Worm (Caenorhabditis elegans) whole organism, L2 larva: ENCODE measurements around the gene mct-4.

Source experiments
- C34F6.9 ChIP-seq: fragments of 150-350 bp; optimal IDR thresholded peaks from 2 replicates; lab custom pipeline; 2014; ENCODE audit warnings: missing biosample characterization, missing genetic modification characterization
- R02D3.7 ChIP-seq: fragments of 150-350 bp; optimal IDR thresholded peaks from 2 replicates; lab custom pipeline; 2014; ENCODE audit warnings: missing biosample characterization, missing genetic modification characterization
- ZK546.5 ChIP-seq: sonication (generic microtip); optimal IDR thresholded peaks from 2 replicates; lab custom pipeline; 2017; ENCODE audit warnings: missing biosample characterization, missing genetic modification characterization
- alr-1 ChIP-seq: fragments of 150-350 bp; optimal IDR thresholded peaks from 2 replicates; lab custom pipeline; 2014; ENCODE audit warnings: missing biosample characterization, missing genetic modification characterization
- ama-1 ChIP-seq: fragments of 150-350 bp; optimal IDR thresholded peaks from 2 replicates; lab custom pipeline; 2018; ENCODE audit warnings: inconsistent platforms
- blmp-1 ChIP-seq: sonication (generic microtip); optimal IDR thresholded peaks from 2 replicates; lab custom pipeline; 2017; ENCODE audit warnings: missing genetic modification characterization, mild to moderate bottlenecking, missing compliant biosample characterization, antibody characterized with exemption, moderate library complexity; ENCODE audit not compliant: insufficient read depth
- ceh-16 ChIP-seq: fragments of 150-350 bp; optimal IDR thresholded peaks from 2 replicates; lab custom pipeline; 2014; ENCODE audit warnings: missing biosample characterization, missing genetic modification characterization
- ceh-82 ChIP-seq: fragments of 150-350 bp; optimal IDR thresholded peaks from 2 replicates; lab custom pipeline; 2014; ENCODE audit warnings: missing biosample characterization, missing genetic modification characterization
- crh-2 ChIP-seq: sonication (generic microtip); optimal IDR thresholded peaks from 2 replicates; lab custom pipeline; 2017; ENCODE audit warnings: missing biosample characterization, missing genetic modification characterization
- dmd-4 ChIP-seq: sonication (generic microtip); optimal IDR thresholded peaks from 2 replicates; lab custom pipeline; 2017; ENCODE audit warnings: missing biosample characterization, missing genetic modification characterization
- egl-27 ChIP-seq: sonication (generic microtip); optimal IDR thresholded peaks from 3 replicates; lab custom pipeline; 2017; ENCODE audit warnings: missing biosample characterization, missing genetic modification reagents, missing genetic modification characterization
- elt-1 ChIP-seq: fragments of 150-350 bp; optimal IDR thresholded peaks from 2 replicates; lab custom pipeline; 2014; ENCODE audit warnings: missing biosample characterization, missing genetic modification characterization
- elt-3 ChIP-seq: sonication (generic microtip); optimal IDR thresholded peaks from 2 replicates; lab custom pipeline; 2017; ENCODE audit warnings: missing biosample characterization, missing genetic modification characterization
- gmeb-1 ChIP-seq: fragments of 150-350 bp; optimal IDR thresholded peaks from 2 replicates; lab custom pipeline; 2014; ENCODE audit warnings: missing biosample characterization, missing genetic modification characterization
- lin-11 ChIP-seq: fragments of 150-350 bp; sonication (generic microtip); optimal IDR thresholded peaks from 2 replicates; lab custom pipeline; 2014; ENCODE audit warnings: missing biosample characterization, missing genetic modification characterization, inconsistent platforms, mixed read lengths
- lin-13 ChIP-seq: fragments of 150-350 bp; optimal IDR thresholded peaks from 2 replicates; lab custom pipeline; 2014; ENCODE audit warnings: missing biosample characterization, missing genetic modification reagents, missing genetic modification characterization
- lin-39 ChIP-seq: fragments of 150-350 bp; optimal IDR thresholded peaks from 2 replicates; lab custom pipeline; 2014; ENCODE audit warnings: missing biosample characterization, missing genetic modification reagents, missing genetic modification characterization
- lsy-2 ChIP-seq, 2 experiments: fragments of 150-350 bp in 1 of 2; sonication (generic microtip) in 1 of 2; optimal IDR thresholded peaks; 2 replicates each; lab custom pipeline; 2014 to 2017; ENCODE audit warnings: missing biosample characterization in 2 of 2, missing genetic modification characterization in 2 of 2
- mab-5 ChIP-seq: fragments of 150-350 bp; optimal IDR thresholded peaks from 2 replicates; lab custom pipeline; 2014; ENCODE audit warnings: missing biosample characterization, missing genetic modification characterization
- mbf-1 ChIP-seq: sonication (generic microtip); optimal IDR thresholded peaks from 2 replicates; lab custom pipeline; 2017; ENCODE audit warnings: missing biosample characterization, missing genetic modification characterization
- nhr-10 ChIP-seq: sonication (generic microtip); optimal IDR thresholded peaks from 2 replicates; lab custom pipeline; 2017; ENCODE audit warnings: missing biosample characterization, missing genetic modification characterization
- nhr-11 ChIP-seq: fragments of 150-350 bp; optimal IDR thresholded peaks from 2 replicates; lab custom pipeline; 2014; ENCODE audit warnings: missing biosample characterization, missing genetic modification characterization
- nhr-12 ChIP-seq: fragments of 150-350 bp; optimal IDR thresholded peaks from 2 replicates; lab custom pipeline; 2014; ENCODE audit warnings: missing biosample characterization, missing genetic modification characterization
- nhr-129 ChIP-seq: fragments of 150-350 bp; optimal IDR thresholded peaks from 2 replicates; lab custom pipeline; 2014; ENCODE audit warnings: missing biosample characterization, missing genetic modification characterization
- nhr-21 ChIP-seq: fragments of 150-350 bp; optimal IDR thresholded peaks from 2 replicates; lab custom pipeline; 2014; ENCODE audit warnings: missing biosample characterization, missing genetic modification characterization
- nhr-23 ChIP-seq: fragments of 150-350 bp; optimal IDR thresholded peaks from 2 replicates; lab custom pipeline; 2014; ENCODE audit warnings: missing biosample characterization, missing genetic modification reagents, missing genetic modification characterization
- nhr-6 ChIP-seq: fragments of 150-350 bp; optimal IDR thresholded peaks from 2 replicates; lab custom pipeline; 2014; ENCODE audit warnings: missing biosample characterization, missing genetic modification characterization
- nhr-77 ChIP-seq: fragments of 150-350 bp; optimal IDR thresholded peaks from 2 replicates; lab custom pipeline; 2014; ENCODE audit warnings: missing biosample characterization, missing genetic modification characterization
- sem-4 ChIP-seq: fragments of 150-350 bp; optimal IDR thresholded peaks from 2 replicates; lab custom pipeline; 2014; ENCODE audit warnings: missing biosample characterization, missing genetic modification reagents, missing genetic modification characterization
- skn-1 ChIP-seq: sonication (generic microtip); optimal IDR thresholded peaks from 2 replicates; lab custom pipeline; 2017; ENCODE audit warnings: missing biosample characterization, missing genetic modification characterization
- sma-3 ChIP-seq: sonication (generic microtip); optimal IDR thresholded peaks from 2 replicates; lab custom pipeline; 2016; ENCODE audit warnings: missing genetic modification reagents, missing genetic modification characterization, missing compliant biosample characterization
- sma-9 ChIP-seq, 2 experiments: fragments of 150-350 bp in 1 of 2; sonication (generic microtip) in 1 of 2; optimal IDR thresholded peaks; 2 replicates each; lab custom pipeline; 2014 to 2016; ENCODE audit warnings: missing genetic modification characterization in 2 of 2, mild to moderate bottlenecking in 1 of 2, missing biosample characterization in 1 of 2, missing compliant biosample characterization in 1 of 2, missing genetic modification reagents in 1 of 2, moderate library complexity in 1 of 2
- snpc-4 ChIP-seq: fragments of 150-350 bp; optimal IDR thresholded peaks from 2 replicates; lab custom pipeline; 2014; ENCODE audit warnings: missing biosample characterization, missing genetic modification characterization
- unc-39 ChIP-seq: fragments of 150-350 bp; optimal IDR thresholded peaks from 2 replicates; lab custom pipeline; 2014; ENCODE audit warnings: missing biosample characterization, missing genetic modification characterization
- unc-55 ChIP-seq: fragments of 150-350 bp; sonication (generic microtip); optimal IDR thresholded peaks from 3 replicates; lab custom pipeline; 2014; ENCODE audit warnings: missing biosample characterization, missing genetic modification reagents, missing genetic modification characterization
- unc-62 ChIP-seq: fragments of 150-350 bp; optimal IDR thresholded peaks from 2 replicates; lab custom pipeline; 2014; ENCODE audit warnings: missing biosample characterization, missing genetic modification reagents, missing genetic modification characterization
- zag-1 ChIP-seq: fragments of 150-350 bp; optimal IDR thresholded peaks from 2 replicates; lab custom pipeline; 2014; ENCODE audit warnings: missing biosample characterization, missing genetic modification characterization
- ztf-1 ChIP-seq: fragments of 200-800 bp; sonication (Bioruptor generic); conservative IDR thresholded peaks from 2 replicates; pipeline ENCODE4 v1.3.6; 2022; ENCODE audit warnings: missing genetic modification characterization, missing compliant biosample characterization
- ztf-4 ChIP-seq: fragments of 150-350 bp; optimal IDR thresholded peaks from 2 replicates; lab custom pipeline; 2014; ENCODE audit warnings: missing biosample characterization, missing genetic modification characterization

mct-4 gene

DNA sequence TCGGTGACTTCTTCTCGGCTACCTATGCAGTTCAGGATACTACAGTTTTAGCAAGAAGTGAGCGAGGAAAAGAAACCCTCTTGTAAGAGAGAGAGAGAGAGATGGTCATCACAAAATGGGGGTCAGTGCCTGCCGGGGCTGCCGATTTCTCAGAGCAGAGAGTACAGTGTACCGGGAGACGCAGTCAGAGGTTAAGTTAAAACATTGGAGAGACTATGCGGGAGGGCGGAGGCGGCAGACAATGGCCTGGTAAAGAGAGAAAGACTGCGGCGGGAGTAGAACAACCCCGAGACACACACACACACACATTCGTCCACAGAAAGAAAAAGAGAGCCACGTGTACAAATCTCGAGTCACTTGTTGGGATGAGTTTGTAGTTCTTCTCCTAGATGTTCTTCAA, 41.9 kb upstream of the mct-4 start (continued):
- no peak for TF ChIP-seq ztf-4 (tag; lab: Kevin White, UChicago)
- TF ChIP-seq nhr-11 (tag; lab: Kevin White, UChicago): peak; percentile 48
- peak; percentile 41 for TF ChIP-seq sma-9 (GFP tag; optimal IDR thresholded peaks at IDR 0.05; lab: Kevin White, UChicago)
- TF ChIP-seq sma-9 (tag; optimal IDR thresholded peaks at IDR 0.05; lab: Kevin White, UChicago): no peak
- TF ChIP-seq unc-39 (tag; lab: Kevin White, UChicago): no peak
- TF ChIP-seq nhr-129 (tag; lab: Kevin White, UChicago): peak; percentile 84
- TF ChIP-seq sma-3: peak; percentile 2
- TF ChIP-seq nhr-77: no peak
- TF ChIP-seq egl-27 (tag; lab: Kevin White, UChicago): no peak
- TF ChIP-seq sem-4 (tag; lab: Kevin White, UChicago): peak; percentile 40
- TF ChIP-seq ceh-82 (tag; lab: Kevin White, UChicago): no peak
- no peak for TF ChIP-seq nhr-10 (tag; lab: Kevin White, UChicago)
- peak; percentile 27 for TF ChIP-seq C34F6.9 (tag; lab: Kevin White, UChicago)
- no peak for TF ChIP-seq skn-1
- no peak for TF ChIP-seq mab-5 (tag; lab: Kevin White, UChicago)
- no peak for TF ChIP-seq ama-1
- TF ChIP-seq nhr-21 (tag; lab: Kevin White, UChicago): no peak
- no peak for TF ChIP-seq nhr-6
- no peak for TF ChIP-seq gmeb-1
- TF ChIP-seq unc-62 (GFP tag; lab: Kevin White, UChicago): no peak
- TF ChIP-seq nhr-12 (tag; lab: Kevin White, UChicago): no peak
- TF ChIP-seq, all 48 proteins: peak for 15

DNA sequence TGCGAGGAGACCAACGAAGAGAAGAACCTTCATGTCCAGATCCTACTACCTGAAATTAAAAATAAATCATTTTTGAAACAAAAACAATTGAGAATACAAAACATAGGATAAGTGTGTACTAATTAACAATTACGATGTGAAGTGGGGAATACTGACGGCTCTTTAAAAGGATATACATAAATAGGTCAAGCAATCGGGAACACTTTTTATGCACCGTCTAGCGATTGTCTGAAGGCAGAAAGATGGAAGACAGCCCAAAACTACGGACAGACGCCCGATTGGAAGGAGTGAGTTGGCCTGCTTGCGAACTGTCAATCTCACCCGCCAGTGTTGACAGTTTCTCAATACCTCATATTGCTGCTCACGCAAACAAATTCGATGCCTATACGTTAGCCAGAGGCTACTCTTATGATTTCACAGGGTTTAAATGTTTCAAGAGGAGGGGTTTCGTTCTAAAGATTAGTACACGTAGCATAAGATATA, 41.3 kb upstream of the mct-4 start, which contains the start of gene calu-1:
Gene calu-1, minus strand, starts transcription at position 51 of the 483 bp plus-strand sequence.
- TF ChIP-seq unc-55 (GFP tag; lab: Kevin White, UChicago) (no peak), ceh-82 (tag; lab: Kevin White, UChicago) (no peak), mab-5 (tag; lab: Kevin White, UChicago) (no peak), skn-1 (no peak), blmp-1 (tag; lab: Kevin White, UChicago) (no peak), unc-39 (tag; lab: Kevin White, UChicago) (no peak), egl-27 (tag; lab: Kevin White, UChicago) (no peak), crh-2 (tag; lab: Kevin White, UChicago) (no peak), ztf-1 (GFP tag; lab: Robert Waterston, UW) (no peak), lin-11 (tag; lab: Kevin White, UChicago) (no peak), nhr-23 (tag; lab: Kevin White, UChicago) (no peak), dmd-4 (no peak), unc-62 (GFP tag; lab: Kevin White, UChicago) (no peak), elt-1 (tag; lab: Kevin White, UChicago) (no peak), nhr-12 (tag; lab: Kevin White, UChicago) (no peak), sem-4 (tag; lab: Kevin White, UChicago) (no peak), nhr-6 (no peak), ZK546.5 (tag; lab: Kevin White, UChicago) (no peak), zag-1 (tag; lab: Kevin White, UChicago) (no peak), nhr-11 (tag; lab: Kevin White, UChicago) (no peak)

DNA sequence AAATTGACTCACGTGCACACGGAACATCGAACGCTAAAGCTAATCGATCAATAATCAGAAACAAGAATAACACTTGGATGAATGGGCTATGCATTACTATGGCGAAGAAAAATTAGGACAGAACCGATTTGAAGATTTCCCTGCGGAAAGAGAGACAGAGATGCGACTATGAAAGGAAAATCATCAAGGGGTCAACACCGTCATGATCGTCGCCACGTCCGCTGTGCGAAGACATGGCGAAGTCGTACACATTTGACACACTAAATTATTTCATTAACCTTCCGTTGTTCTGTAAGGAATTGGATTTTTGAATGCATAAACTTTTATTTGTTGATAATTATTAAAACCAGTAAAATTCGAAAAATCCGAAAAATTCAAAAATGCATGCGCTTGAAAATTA, 39.7 kb upstream of the mct-4 start, which contains the start of gene M03F4.6:
Gene M03F4.6, minus strand, starts transcription at position 101 of the 400 bp plus-strand sequence.
- TF ChIP-seq elt-1 (tag; lab: Kevin White, UChicago) (no peak), R02D3.7 (tag; lab: Kevin White, UChicago) (no peak), egl-27 (tag; lab: Kevin White, UChicago) (no peak), nhr-77 (no peak), gmeb-1 (no peak), alr-1 (tag; lab: Kevin White, UChicago) (no peak), lin-13 (GFP tag; lab: Kevin White, UChicago) (peak; percentile 0), dmd-4 (no peak), nhr-6 (no peak), elt-3 (tag; lab: Kevin White, UChicago) (no peak), mbf-1 (tag; lab: Kevin White, UChicago) (no peak), nhr-10 (tag; lab: Kevin White, UChicago) (no peak), sem-4 (tag; lab: Kevin White, UChicago) (peak; percentile 65), sma-3 (no peak), nhr-129 (tag; lab: Kevin White, UChicago) (no peak), zag-1 (tag; lab: Kevin White, UChicago) (no peak), lin-39 (no peak), nhr-11 (tag; lab: Kevin White, UChicago) (no peak), skn-1 (no peak), snpc-4 (no peak), C34F6.9 (tag; lab: Kevin White, UChicago) (peak; percentile 9), nhr-21 (tag; lab: Kevin White, UChicago) (peak; percentile 20), ZK546.5 (tag; lab: Kevin White, UChicago) (no peak), unc-39 (tag; lab: Kevin White, UChicago) (no peak), sma-9 (GFP tag; optimal IDR thresholded peaks at IDR 0.05; lab: Kevin White, UChicago) (peak; percentile 68), sma-9 (tag; optimal IDR thresholded peaks at IDR 0.05; lab: Kevin White, UChicago) (no peak), blmp-1 (tag; lab: Kevin White, UChicago) (peak; percentile 32), mab-5 (tag; lab: Kevin White, UChicago) (no peak), ztf-4 (tag; lab: Kevin White, UChicago) (peak; percentile 76), ztf-1 (GFP tag; lab: Robert Waterston, UW) (no peak), ceh-16 (no peak), ceh-82 (tag; lab: Kevin White, UChicago) (no peak), lsy-2 (tag; optimal IDR thresholded peaks at IDR 0.05; lab: Kevin White, UChicago) (peak in 1 of 2 experiments; percentile 54)
